Fruit fly (Drosophila melanogaster) whole organism, embryonic: ENCODE measurements around the gene CG15170.

ENCODE experiments used
- Aef1 ChIP-seq: fragments of 200-800 bp; sonication (Bioruptor generic); IDR thresholded peaks from 3 replicates; pipeline ENCODE4 v1.3.6; 2022; ENCODE audit warnings: missing biosample characterization, missing genetic modification characterization
- Atf6 ChIP-seq: fragments of 200-800 bp; sonication (Bioruptor generic); IDR thresholded peaks from 2 replicates; pipeline ENCODE4 v1.3.6; 2022; ENCODE audit warnings: missing biosample characterization, missing genetic modification characterization
- Awh ChIP-seq: fragments of 200-800 bp; sonication (Bioruptor generic); IDR thresholded peaks from 2 replicates; pipeline ENCODE4, ENCODE4 v1.3.6; 2022; ENCODE audit warnings: missing biosample characterization, missing genetic modification characterization
- CG11504 ChIP-seq: fragments of 200-800 bp; sonication (Bioruptor generic); optimal IDR thresholded peaks from 3 replicates; lab custom pipeline; 2019; ENCODE audit warnings: missing biosample characterization, mild to moderate bottlenecking, missing genetic modification characterization, moderate library complexity
- CG11695 ChIP-seq: fragments of 200-800 bp; sonication (Bioruptor generic); IDR thresholded peaks from 3 replicates; pipeline ENCODE4 v1.3.6; 2022; ENCODE audit warnings: missing biosample characterization, missing genetic modification characterization
- CG12299 ChIP-seq: fragments of 200-800 bp; sonication (Bioruptor generic); optimal IDR thresholded peaks from 2 replicates; lab custom pipeline; 2018; ENCODE audit warnings: missing biosample characterization, mild to moderate bottlenecking, missing genetic modification characterization
- CG12391 ChIP-seq: fragments of 200-800 bp; sonication (Bioruptor generic); optimal IDR thresholded peaks from 3 replicates; lab custom pipeline; 2018; ENCODE audit warnings: missing biosample characterization, mild to moderate bottlenecking, missing genetic modification characterization, moderate library complexity
- CG16813 ChIP-seq: fragments of 200-800 bp; sonication (Bioruptor generic); IDR thresholded peaks from 3 replicates; pipeline ENCODE4 v1.3.6; 2022; ENCODE audit warnings: missing biosample characterization, missing genetic modification characterization; ENCODE audit not compliant: partially characterized antibody
- CG17328 ChIP-seq: fragments of 200-800 bp; sonication (Bioruptor generic); IDR thresholded peaks from 2 replicates; pipeline ENCODE4 v1.3.6; 2022; ENCODE audit warnings: missing biosample characterization, missing genetic modification characterization
- CG18262 ChIP-seq: fragments of 200-800 bp; optimal IDR thresholded peaks from 3 replicates; lab custom pipeline; 2019; ENCODE audit warnings: missing biosample characterization, mild to moderate bottlenecking, missing genetic modification characterization, moderate library complexity
- CG4328 ChIP-seq: fragments of 200-800 bp; sonication (Bioruptor generic); optimal IDR thresholded peaks from 3 replicates; lab custom pipeline; 2017; ENCODE audit warnings: missing biosample characterization, missing genetic modification reagents, missing genetic modification characterization
- CG4404 ChIP-seq: fragments of 200-800 bp; sonication (Bioruptor generic); IDR thresholded peaks from 2 replicates; pipeline ENCODE4 v1.3.6; 2022; ENCODE audit warnings: missing biosample characterization, missing genetic modification characterization
- CG4424 ChIP-seq: fragments of 200-800 bp; sonication (Bioruptor generic); optimal IDR thresholded peaks from 3 replicates; lab custom pipeline; 2016; ENCODE audit warnings: missing biosample characterization, missing genetic modification characterization
- CG4707 ChIP-seq: fragments of 200-800 bp; sonication (Bioruptor generic); optimal IDR thresholded peaks from 2 replicates; lab custom pipeline; 2018; ENCODE audit warnings: missing biosample characterization, mild to moderate bottlenecking, missing genetic modification characterization, moderate library complexity
- CG4854 ChIP-seq: fragments of 200-800 bp; sonication (Bioruptor generic); optimal IDR thresholded peaks from 2 replicates; lab custom pipeline; 2016; ENCODE audit warnings: missing biosample characterization, missing genetic modification characterization, inconsistent platforms
- CG5245 ChIP-seq: fragments of 200-800 bp; sonication (Bioruptor generic); optimal IDR thresholded peaks from 3 replicates; lab custom pipeline; 2016; ENCODE audit warnings: missing biosample characterization, missing genetic modification characterization
- CG7786 ChIP-seq: fragments of 200-800 bp; sonication (Bioruptor generic); optimal IDR thresholded peaks from 2 replicates; lab custom pipeline; 2016; ENCODE audit warnings: missing biosample characterization, missing genetic modification characterization
- CG8089 ChIP-seq: fragments of 200-800 bp; sonication (Bioruptor generic); optimal IDR thresholded peaks from 3 replicates; lab custom pipeline; 2016; ENCODE audit warnings: missing biosample characterization, missing genetic modification characterization
- CG8359 ChIP-seq: fragments of 200-800 bp; sonication (Bioruptor generic); optimal IDR thresholded peaks from 2 replicates; lab custom pipeline; 2017; ENCODE audit warnings: missing biosample characterization, mild to moderate bottlenecking, missing genetic modification characterization, borderline replicate concordance
- CG9727 ChIP-seq: fragments of 200-800 bp; sonication (Bioruptor generic); optimal IDR thresholded peaks from 3 replicates; lab custom pipeline; 2017; ENCODE audit warnings: missing biosample characterization, mild to moderate bottlenecking, missing genetic modification characterization
- CkIIα-i1 ChIP-seq: fragments of 200-800 bp; sonication (Bioruptor generic); IDR thresholded peaks from 2 replicates; pipeline ENCODE4 v1.3.6; 2022; ENCODE audit warnings: missing biosample characterization, missing genetic modification characterization
- Dek ChIP-seq: fragments of 200-800 bp; sonication (Bioruptor generic); optimal IDR thresholded peaks from 3 replicates; lab custom pipeline; 2019; ENCODE audit warnings: missing biosample characterization, mild to moderate bottlenecking, missing genetic modification characterization, moderate library complexity
- Ets65A ChIP-seq: fragments of 200-800 bp; sonication (Bioruptor generic); peaks from one replicate; lab custom pipeline; 2016; ENCODE audit warnings: missing biosample characterization, missing genetic modification characterization
- GATAe ChIP-seq: fragments of 200-800 bp; sonication (Bioruptor generic); conservative IDR thresholded peaks from 2 replicates; pipeline ENCODE4 v1.3.6; 2022; ENCODE audit warnings: missing biosample characterization, missing genetic modification characterization
- Hey ChIP-seq: fragments of 200-800 bp; sonication (Bioruptor generic); optimal IDR thresholded peaks from 3 replicates; lab custom pipeline; 2018; ENCODE audit warnings: missing biosample characterization, mild to moderate bottlenecking, missing genetic modification characterization
- Hmx ChIP-seq: fragments of 200-800 bp; sonication (Bioruptor generic); optimal IDR thresholded peaks from 2 replicates; lab custom pipeline; 2016; ENCODE audit warnings: missing biosample characterization, missing genetic modification characterization
- Hr51 ChIP-seq, 2 experiments: fragments of 200-800 bp; sonication (Bioruptor generic); optimal IDR thresholded peaks; 2 replicates in 1 of 2; 3 replicates in 1 of 2; lab custom pipeline; 2016 to 2018; ENCODE audit warnings: missing biosample characterization in 2 of 2, missing genetic modification characterization in 2 of 2, mild to moderate bottlenecking in 1 of 2, moderate library complexity in 1 of 2
- NFAT ChIP-seq: fragments of 200-800 bp; sonication (Bioruptor generic); IDR thresholded peaks from 2 replicates; pipeline ENCODE4 v1.3.6; 2022; ENCODE audit warnings: missing biosample characterization, missing genetic modification characterization
- Nf-YB ChIP-seq: fragments of 200-800 bp; sonication (Bioruptor generic); optimal IDR thresholded peaks from 3 replicates; lab custom pipeline; 2019; ENCODE audit warnings: missing biosample characterization, mild to moderate bottlenecking, missing genetic modification characterization, moderate library complexity
- Opbp ChIP-seq: fragments of 200-800 bp; sonication (Bioruptor generic); IDR thresholded peaks from 3 replicates; pipeline ENCODE4 v1.3.6; 2022; ENCODE audit warnings: missing biosample characterization, missing genetic modification characterization; ENCODE audit not compliant: partially characterized antibody
- abd-A ChIP-seq: fragments of 200-800 bp; sonication (Bioruptor generic); optimal IDR thresholded peaks from 3 replicates; lab custom pipeline; 2019; ENCODE audit warnings: missing biosample characterization, mild to moderate bottlenecking, missing genetic modification characterization, moderate library complexity
- bbx ChIP-seq: fragments of 200-800 bp; sonication (Bioruptor generic); IDR thresholded peaks from 2 replicates; pipeline ENCODE4 v1.3.6; 2022; ENCODE audit warnings: missing biosample characterization, missing genetic modification characterization; ENCODE audit not compliant: partially characterized antibody
- chif ChIP-seq, 2 experiments: fragments of 200-800 bp; sonication (Bioruptor generic); optimal IDR thresholded peaks; 3 replicates each; lab custom pipeline; 2016; ENCODE audit warnings: missing biosample characterization in 2 of 2, missing genetic modification characterization in 2 of 2
- ci ChIP-seq: fragments of 200-800 bp; sonication (Bioruptor generic); IDR thresholded peaks from 3 replicates; pipeline ENCODE4 v1.3.6; 2022; ENCODE audit warnings: missing biosample characterization, missing genetic modification characterization
- crol ChIP-seq: fragments of 200-800 bp; sonication (Bioruptor generic); IDR thresholded peaks from 2 replicates; pipeline ENCODE4 v1.3.6; 2022; ENCODE audit warnings: missing biosample characterization, missing genetic modification characterization
- en ChIP-seq: fragments of 200-800 bp; sonication (Bioruptor generic); optimal IDR thresholded peaks from 2 replicates; lab custom pipeline; 2016; ENCODE audit warnings: missing biosample characterization, missing genetic modification characterization
- eyg ChIP-seq: fragments of 200-800 bp; sonication (Bioruptor generic); optimal IDR thresholded peaks from 3 replicates; lab custom pipeline; 2016; ENCODE audit warnings: missing biosample characterization, missing genetic modification characterization
- gce ChIP-seq: fragments of 200-800 bp; sonication (Bioruptor generic); IDR thresholded peaks from 3 replicates; pipeline ENCODE4 v1.3.6; 2022; ENCODE audit warnings: missing biosample characterization, missing genetic modification characterization
- inv ChIP-seq: fragments of 200-800 bp; sonication (Bioruptor generic); IDR thresholded peaks from 2 replicates; pipeline ENCODE4 v1.3.6; 2022; ENCODE audit warnings: missing biosample characterization, missing genetic modification characterization; ENCODE audit not compliant: partially characterized antibody
- kni ChIP-seq: fragments of 200-800 bp; sonication (Bioruptor generic); optimal IDR thresholded peaks from 3 replicates; lab custom pipeline; 2017; ENCODE audit warnings: mild to moderate bottlenecking, missing biosample characterization, missing genetic modification reagents, missing genetic modification characterization
- mirr ChIP-seq: fragments of 200-800 bp; sonication (Bioruptor generic); optimal IDR thresholded peaks from 3 replicates; lab custom pipeline; 2018; ENCODE audit warnings: missing biosample characterization, mild to moderate bottlenecking, missing genetic modification characterization
- nerfin-1 ChIP-seq: fragments of 200-800 bp; sonication (Bioruptor generic); optimal IDR thresholded peaks from 3 replicates; lab custom pipeline; 2019; ENCODE audit warnings: missing biosample characterization, mild to moderate bottlenecking, missing genetic modification characterization, moderate library complexity
- odd ChIP-seq: fragments of 200-800 bp; sonication (Bioruptor generic); optimal IDR thresholded peaks from 2 replicates; lab custom pipeline; 2017; ENCODE audit warnings: missing biosample characterization, mild to moderate bottlenecking, missing genetic modification characterization
- phol ChIP-seq: fragments of 200-800 bp; sonication (Bioruptor generic); optimal IDR thresholded peaks from 3 replicates; lab custom pipeline; 2018; ENCODE audit warnings: missing biosample characterization, mild to moderate bottlenecking, missing genetic modification characterization, moderate library complexity
- psq ChIP-seq: fragments of 200-800 bp; sonication (Bioruptor generic); optimal IDR thresholded peaks from 2 replicates; lab custom pipeline; 2017; ENCODE audit warnings: missing biosample characterization, missing genetic modification characterization
- ro ChIP-seq: fragments of 200-800 bp; sonication (Bioruptor generic); IDR thresholded peaks from 2 replicates; pipeline ENCODE4 v1.3.6; 2022; ENCODE audit warnings: missing biosample characterization, missing genetic modification characterization
- scrt ChIP-seq: fragments of 200-800 bp; sonication (Bioruptor generic); optimal IDR thresholded peaks from 2 replicates; lab custom pipeline; 2018; ENCODE audit warnings: missing biosample characterization, mild to moderate bottlenecking, missing genetic modification characterization, moderate library complexity
- sd ChIP-seq: fragments of 200-800 bp; sonication (Bioruptor generic); optimal IDR thresholded peaks from 3 replicates; lab custom pipeline; 2018; ENCODE audit warnings: missing biosample characterization, mild to moderate bottlenecking, missing genetic modification characterization, moderate library complexity
- tna ChIP-seq: fragments of 200-800 bp; sonication (Bioruptor generic); IDR thresholded peaks from 2 replicates; pipeline ENCODE4 v1.3.6; 2022; ENCODE audit warnings: missing biosample characterization, missing genetic modification characterization; ENCODE audit not compliant: partially characterized antibody
- unpg ChIP-seq: fragments of 200-800 bp; sonication (Bioruptor generic); optimal IDR thresholded peaks from 3 replicates; lab custom pipeline; 2018; ENCODE audit warnings: missing biosample characterization, mild to moderate bottlenecking, missing genetic modification characterization, moderate library complexity
- zfh1 ChIP-seq: fragments of 200-800 bp; sonication (Bioruptor generic); IDR thresholded peaks from 3 replicates; pipeline ENCODE4 v1.3.6; 2022; ENCODE audit warnings: missing biosample characterization, missing genetic modification characterization

CG15170 gene

DNA sequence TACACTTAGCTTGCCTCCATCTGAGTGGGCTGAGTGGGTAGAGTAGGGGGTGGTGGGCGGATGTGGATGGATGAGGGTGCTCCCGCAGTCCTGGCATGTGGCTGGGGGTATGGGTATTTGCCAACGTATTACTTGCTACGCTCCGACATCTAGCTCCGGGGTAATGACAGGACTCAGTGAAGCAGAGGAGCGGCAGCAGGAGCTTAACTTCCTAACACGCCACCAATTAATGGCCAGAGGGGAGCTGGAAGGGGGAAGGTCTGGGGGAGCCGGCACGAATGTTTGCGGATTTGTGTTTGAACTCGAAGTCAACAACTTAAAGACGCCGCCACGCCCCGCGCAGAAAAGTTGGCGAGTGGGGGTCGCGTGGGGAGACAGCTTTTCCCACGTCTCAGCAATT is 28.2 kb upstream of the CG15170 start (continued):
- TF ChIP-seq CG11504: no peak
- no peak for TF ChIP-seq CG12299 (tag; lab: Kevin White, UChicago)
- no peak for TF ChIP-seq en
- no peak for TF ChIP-seq CG18262 (tag; lab: Kevin White, UChicago)
- peak; percentile 4 for TF ChIP-seq sd (tag; lab: Kevin White, UChicago)
- no peak for TF ChIP-seq Aef1
- no peak for TF ChIP-seq Atf6 (GFP tag; lab: Robert Waterston, UW)
- no peak for TF ChIP-seq CG4404 (GFP tag; lab: Robert Waterston, UW)
- no peak for TF ChIP-seq CG9727 (GFP tag; lab: Kevin White, UChicago)
- TF ChIP-seq bbx: no peak
- TF ChIP-seq tna (GFP tag; lab: Robert Waterston, UW): no peak
- TF ChIP-seq Awh (GFP tag; lab: Robert Waterston, UW): no peak
- TF ChIP-seq scrt (GFP tag; lab: Kevin White, UChicago): no peak
- peak; percentile 92 for TF ChIP-seq Hey (tag; lab: Kevin White, UChicago)
- TF ChIP-seq ro (GFP tag; lab: Robert Waterston, UW): no peak
- no peak for TF ChIP-seq CG4707
- no peak for TF ChIP-seq NFAT (GFP tag; lab: Robert Waterston, UW)
- TF ChIP-seq CG8089 (GFP tag; lab: Kevin White, UChicago): no peak
- TF ChIP-seq CG5245 (GFP tag; lab: Kevin White, UChicago): no peak
- TF ChIP-seq unpg (GFP tag; lab: Kevin White, UChicago): no peak
- TF ChIP-seq crol (GFP tag; lab: Robert Waterston, UW): peak; percentile 70
- no peak for TF ChIP-seq CG16813
- no peak for TF ChIP-seq inv (GFP tag; lab: Robert Waterston, UW)
- TF ChIP-seq gce (GFP tag; lab: Robert Waterston, UW): no peak
- no peak for TF ChIP-seq CG12391 (tag; lab: Kevin White, UChicago)
- TF ChIP-seq zfh1: no peak
- TF ChIP-seq Ets65A (GFP tag; lab: Kevin White, UChicago): peak; percentile 69
- TF ChIP-seq CG4424 (GFP tag; lab: Kevin White, UChicago): no peak
- TF ChIP-seq CG17328 (GFP tag; lab: Robert Waterston, UW): no peak
- no peak for TF ChIP-seq CG8359
- peak; percentile 73 for TF ChIP-seq mirr (GFP tag; lab: Kevin White, UChicago)
- TF ChIP-seq nerfin-1 (tag; lab: Kevin White, UChicago): peak; percentile 19
- no peak for TF ChIP-seq GATAe
- 0 out of 3 replicates have a peak, but pooled peaks have one; percentile 15 for TF ChIP-seq ci (GFP tag; lab: Robert Waterston, UW)
- TF ChIP-seq chif (GFP tag; optimal IDR thresholded peaks at IDR 0.05; lab: Kevin White, UChicago): no peak
- peak; percentile 92 for TF ChIP-seq abd-A
- TF ChIP-seq CG4854 (GFP tag; lab: Kevin White, UChicago): no peak
- TF ChIP-seq kni: no peak
- TF ChIP-seq odd (GFP tag; lab: Kevin White, UChicago): no peak
- no peak for TF ChIP-seq CG7786
- TF ChIP-seq psq (GFP tag; lab: Kevin White, UChicago): no peak
- no peak for TF ChIP-seq CG11695
- TF ChIP-seq phol (tag; lab: Kevin White, UChicago): no peak
- no peak for TF ChIP-seq CG4328 (GFP tag; lab: Kevin White, UChicago)
- no peak for TF ChIP-seq Nf-YB (GFP tag; lab: Kevin White, UChicago)
- no peak for TF ChIP-seq Opbp
- TF ChIP-seq Hr51 (GFP tag; optimal IDR thresholded peaks at IDR 0.05; lab: Kevin White, UChicago): peak in 1 of 2 experiments; percentile 5
- no peak for TF ChIP-seq CkIIα-i1 (GFP tag; lab: Robert Waterston, UW)
- TF ChIP-seq Dek (tag; lab: Kevin White, UChicago): no peak
- TF ChIP-seq Hmx (GFP tag; lab: Kevin White, UChicago): no peak
- no peak for TF ChIP-seq eyg (GFP tag; lab: Kevin White, UChicago)
